Fruit fly (Drosophila melanogaster) whole organism, embryonic: Measurements from ENCODE around the gene CG13124.

Experiments used
- BEAF-32 ChIP-seq: fragments of 200-800 bp; sonication (Bioruptor generic); optimal IDR thresholded peaks from 3 replicates; lab custom pipeline; 2017; ENCODE audit warnings: missing biosample characterization, missing genetic modification characterization, mild to moderate bottlenecking, moderate library complexity, missing genetic modification reagents
- Blimp-1 ChIP-seq: fragments of 200-800 bp; sonication (Bioruptor generic); optimal IDR thresholded peaks from 3 replicates; lab custom pipeline; 2018; ENCODE audit warnings: missing biosample characterization, missing genetic modification characterization, mild to moderate bottlenecking, moderate library complexity, missing genetic modification reagents
- CG10209 ChIP-seq: fragments of 200-800 bp; sonication (Bioruptor generic); optimal IDR thresholded peaks from 3 replicates; lab custom pipeline; 2017; ENCODE audit warnings: missing biosample characterization, mild to moderate bottlenecking, missing genetic modification characterization, missing genetic modification reagents
- CG12744 ChIP-seq: fragments of 200-800 bp; sonication (Bioruptor generic); optimal IDR thresholded peaks from 2 replicates; lab custom pipeline; 2016; ENCODE audit warnings: missing biosample characterization, missing genetic modification characterization
- CG13296 ChIP-seq: fragments of 200-800 bp; sonication (Bioruptor generic); optimal IDR thresholded peaks from 3 replicates; lab custom pipeline; 2018; ENCODE audit warnings: missing biosample characterization, mild to moderate bottlenecking, missing genetic modification characterization
- CG16863 ChIP-seq: fragments of 200-800 bp; sonication (Bioruptor generic); optimal IDR thresholded peaks from 3 replicates; lab custom pipeline; 2016; ENCODE audit warnings: missing biosample characterization, missing genetic modification characterization
- CG17912 ChIP-seq: fragments of 200-800 bp; sonication (Bioruptor generic); optimal IDR thresholded peaks from 2 replicates; lab custom pipeline; 2018; ENCODE audit warnings: missing biosample characterization, mild to moderate bottlenecking, missing genetic modification characterization
- CG18262 ChIP-seq: fragments of 200-800 bp; optimal IDR thresholded peaks from 3 replicates; lab custom pipeline; 2019; ENCODE audit warnings: missing biosample characterization, mild to moderate bottlenecking, missing genetic modification characterization, moderate library complexity
- CG18619 ChIP-seq: fragments of 200-800 bp; sonication (Bioruptor generic); optimal IDR thresholded peaks from 3 replicates; lab custom pipeline; 2017; ENCODE audit warnings: missing biosample characterization, mild to moderate bottlenecking, missing genetic modification characterization
- CG30020 ChIP-seq: fragments of 200-800 bp; optimal IDR thresholded peaks from 2 replicates; lab custom pipeline; 2019; ENCODE audit warnings: missing biosample characterization, mild to moderate bottlenecking, missing genetic modification characterization, moderate library complexity
- CG31224 ChIP-seq: fragments of 200-800 bp; sonication (Bioruptor generic); IDR thresholded peaks from 2 replicates; pipeline ENCODE4 v1.3.6; 2022; ENCODE audit warnings: missing biosample characterization, missing genetic modification characterization
- CG31441 ChIP-seq: fragments of 200-800 bp; sonication (Bioruptor generic); IDR thresholded peaks from 2 replicates; pipeline ENCODE4 v1.3.6; 2022; ENCODE audit warnings: missing biosample characterization, missing genetic modification characterization
- CG3281 ChIP-seq: fragments of 200-800 bp; sonication (Bioruptor generic); optimal IDR thresholded peaks from 3 replicates; lab custom pipeline; 2017; ENCODE audit warnings: missing biosample characterization, mild to moderate bottlenecking, missing genetic modification characterization
- CG33213 ChIP-seq: fragments of 200-800 bp; sonication (Bioruptor generic); optimal IDR thresholded peaks from 3 replicates; lab custom pipeline; 2016; ENCODE audit warnings: missing biosample characterization, missing genetic modification characterization
- CG34422 ChIP-seq: fragments of 200-800 bp; sonication (Bioruptor generic); IDR thresholded peaks from 3 replicates; pipeline ENCODE4 v1.3.6; 2022; ENCODE audit warnings: missing biosample characterization, missing genetic modification characterization
- CG4282 ChIP-seq: fragments of 200-800 bp; sonication (Bioruptor generic); optimal IDR thresholded peaks from 2 replicates; lab custom pipeline; 2016; ENCODE audit warnings: missing biosample characterization, missing genetic modification characterization
- CG4707 ChIP-seq: fragments of 200-800 bp; sonication (Bioruptor generic); optimal IDR thresholded peaks from 2 replicates; lab custom pipeline; 2018; ENCODE audit warnings: missing biosample characterization, mild to moderate bottlenecking, missing genetic modification characterization, moderate library complexity
- CG8478 ChIP-seq: fragments of >200 bp; optimal IDR thresholded peaks from 2 replicates; lab custom pipeline; 2018
- CG8765 ChIP-seq: fragments of 200-800 bp; sonication (Bioruptor generic); IDR thresholded peaks from 2 replicates; pipeline ENCODE4 v1.3.6; 2022; ENCODE audit warnings: missing biosample characterization, missing genetic modification characterization
- CkIIα-i1 ChIP-seq: fragments of 200-800 bp; sonication (Bioruptor generic); IDR thresholded peaks from 2 replicates; pipeline ENCODE4 v1.3.6; 2022; ENCODE audit warnings: missing biosample characterization, missing genetic modification characterization
- Dp ChIP-seq: fragments of 200-800 bp; sonication (Bioruptor generic); optimal IDR thresholded peaks from 2 replicates; lab custom pipeline; 2018; ENCODE audit warnings: missing biosample characterization, mild to moderate bottlenecking, missing genetic modification characterization, moderate library complexity
- Drgx ChIP-seq: fragments of 200-800 bp; sonication (Bioruptor generic); IDR thresholded peaks from 2 replicates; pipeline ENCODE4 v1.3.6; 2022; ENCODE audit warnings: missing biosample characterization, missing genetic modification characterization
- Fer3 ChIP-seq: fragments of 200-800 bp; sonication (Bioruptor generic); optimal IDR thresholded peaks from 2 replicates; lab custom pipeline; 2018; ENCODE audit warnings: missing biosample characterization, mild to moderate bottlenecking, missing genetic modification characterization, moderate library complexity
- Gug ChIP-seq: fragments of 200-800 bp; sonication (Bioruptor generic); IDR thresholded peaks from 4 replicates; pipeline ENCODE4 v1.3.6; 2022; ENCODE audit warnings: missing biosample characterization, missing genetic modification characterization
- NK7.1 ChIP-seq: fragments of 200-800 bp; sonication (Bioruptor generic); optimal IDR thresholded peaks from 3 replicates; lab custom pipeline; 2016; ENCODE audit warnings: missing biosample characterization, missing genetic modification characterization
- Sox102F ChIP-seq: fragments of 200-800 bp; sonication (Bioruptor generic); optimal IDR thresholded peaks from 2 replicates; lab custom pipeline; 2018; ENCODE audit warnings: missing biosample characterization, mild to moderate bottlenecking, missing genetic modification characterization, moderate library complexity
- Xbp1 ChIP-seq: fragments of 200-800 bp; sonication (Bioruptor generic); optimal IDR thresholded peaks from 3 replicates; lab custom pipeline; 2016; ENCODE audit warnings: missing biosample characterization, mild to moderate bottlenecking, missing genetic modification characterization
- bowl ChIP-seq: fragments of 200-800 bp; sonication (Bioruptor generic); IDR thresholded peaks from 2 replicates; pipeline ENCODE4 v1.3.6; 2022; ENCODE audit warnings: missing biosample characterization, missing genetic modification characterization
- cas ChIP-seq: fragments of 200-800 bp; sonication (Bioruptor generic); IDR thresholded peaks from 2 replicates; pipeline ENCODE4 v1.3.6; 2022; ENCODE audit warnings: missing biosample characterization, missing genetic modification characterization
- caup ChIP-seq: fragments of 200-800 bp; sonication (Bioruptor generic); optimal IDR thresholded peaks from 3 replicates; lab custom pipeline; 2017; ENCODE audit warnings: missing biosample characterization, mild to moderate bottlenecking, missing genetic modification characterization, moderate library complexity; ENCODE audit not compliant: severe bottlenecking
- croc ChIP-seq: fragments of 200-800 bp; sonication (Bioruptor generic); conservative IDR thresholded peaks from 3 replicates; pipeline ENCODE4 v1.3.6; 2022; ENCODE audit warnings: missing biosample characterization, missing genetic modification characterization
- disco-r ChIP-seq: fragments of 200-800 bp; sonication (Bioruptor generic); optimal IDR thresholded peaks from 2 replicates; lab custom pipeline; 2016; ENCODE audit warnings: missing biosample characterization, missing genetic modification characterization
- dmrt11E ChIP-seq: fragments of 200-800 bp; sonication (Bioruptor generic); optimal IDR thresholded peaks from 3 replicates; lab custom pipeline; 2018; ENCODE audit warnings: missing biosample characterization, mild to moderate bottlenecking, missing genetic modification characterization, moderate library complexity
- gcm2 ChIP-seq: fragments of 200-800 bp; sonication (Bioruptor generic); optimal IDR thresholded peaks from 2 replicates; lab custom pipeline; 2016; ENCODE audit warnings: missing biosample characterization, missing genetic modification characterization
- gro ChIP-seq: fragments of 200-800 bp; sonication (Bioruptor generic); optimal IDR thresholded peaks from 2 replicates; lab custom pipeline; 2016; ENCODE audit warnings: missing biosample characterization, missing genetic modification characterization
- hbn ChIP-seq: fragments of 200-800 bp; sonication (Bioruptor generic); IDR thresholded peaks from 2 replicates; pipeline ENCODE4 v1.3.6; 2022; ENCODE audit warnings: missing biosample characterization, missing genetic modification characterization; ENCODE audit not compliant: partially characterized antibody
- lmd ChIP-seq: fragments of 200-800 bp; sonication (Bioruptor generic); IDR thresholded peaks from 2 replicates; pipeline ENCODE4 v1.3.6; 2022; ENCODE audit warnings: missing biosample characterization, missing genetic modification characterization
- lov ChIP-seq, 2 experiments: fragments of 200-800 bp in 1 of 2; fragments of >200 bp in 1 of 2; sonication (Bioruptor generic) in 1 of 2; IDR thresholded peaks in 1 of 2; optimal IDR thresholded peaks in 1 of 2; 2 replicates in 1 of 2; 3 replicates in 1 of 2; pipeline versions ENCODE4 v1.3.6 to Lab custom; 2017 to 2022; ENCODE audit warnings: missing biosample characterization in 1 of 2, missing genetic modification characterization in 1 of 2
- pnt ChIP-seq: fragments of 200-800 bp; sonication (Bioruptor generic); optimal IDR thresholded peaks from 3 replicates; lab custom pipeline; 2016; ENCODE audit warnings: missing biosample characterization, missing genetic modification characterization
- pum ChIP-seq: fragments of 200-800 bp; sonication (Bioruptor generic); optimal IDR thresholded peaks from 2 replicates; lab custom pipeline; 2016; ENCODE audit warnings: missing biosample characterization, missing genetic modification characterization
- repo ChIP-seq: fragments of 200-800 bp; sonication (Bioruptor generic); optimal IDR thresholded peaks from 2 replicates; lab custom pipeline; 2016; ENCODE audit warnings: missing biosample characterization, missing genetic modification characterization
- sc ChIP-seq, 3 experiments: fragments of >200 bp in 2 of 3; fragments of 200-800 bp in 1 of 3; sonication (Bioruptor generic) in 1 of 3; optimal IDR thresholded peaks; 2 replicates in 2 of 3; 3 replicates in 1 of 3; lab custom pipeline; 2017; ENCODE audit warnings: mild to moderate bottlenecking in 1 of 3, missing biosample characterization in 1 of 3, missing genetic modification characterization in 1 of 3, missing genetic modification reagents in 1 of 3
- sima ChIP-seq: fragments of 200-800 bp; sonication (Bioruptor generic); optimal IDR thresholded peaks from 2 replicates; lab custom pipeline; 2016; ENCODE audit warnings: missing biosample characterization, missing genetic modification characterization
- sr ChIP-seq: fragments of 200-800 bp; sonication (Bioruptor generic); IDR thresholded peaks from 3 replicates; pipeline ENCODE4 v1.3.6; 2022; ENCODE audit warnings: missing biosample characterization, missing genetic modification characterization
- tgo ChIP-seq: fragments of 200-800 bp; sonication (Bioruptor generic); IDR thresholded peaks from 3 replicates; pipeline ENCODE4 v1.3.6; 2022; ENCODE audit warnings: missing biosample characterization, missing genetic modification characterization
- trem ChIP-seq: fragments of 200-800 bp; optimal IDR thresholded peaks from 3 replicates; lab custom pipeline; 2019; ENCODE audit warnings: missing biosample characterization, mild to moderate bottlenecking, missing genetic modification characterization, moderate library complexity
- unc-4 ChIP-seq: fragments of 200-800 bp; sonication (Bioruptor generic); IDR thresholded peaks from 2 replicates; pipeline ENCODE4 v1.3.6; 2022; ENCODE audit warnings: missing biosample characterization, missing genetic modification characterization; ENCODE audit not compliant: partially characterized antibody
- vnd ChIP-seq: fragments of 200-800 bp; sonication (Bioruptor generic); IDR thresholded peaks from 3 replicates; pipeline ENCODE4 v1.3.6; 2022; ENCODE audit warnings: missing biosample characterization, missing genetic modification characterization; ENCODE audit not compliant: partially characterized antibody
- zen ChIP-seq: fragments of 200-800 bp; sonication (Bioruptor generic); optimal IDR thresholded peaks from 3 replicates; lab custom pipeline; 2018; ENCODE audit warnings: missing biosample characterization, mild to moderate bottlenecking, missing genetic modification characterization, moderate library complexity

CG13124 gene

DNA sequence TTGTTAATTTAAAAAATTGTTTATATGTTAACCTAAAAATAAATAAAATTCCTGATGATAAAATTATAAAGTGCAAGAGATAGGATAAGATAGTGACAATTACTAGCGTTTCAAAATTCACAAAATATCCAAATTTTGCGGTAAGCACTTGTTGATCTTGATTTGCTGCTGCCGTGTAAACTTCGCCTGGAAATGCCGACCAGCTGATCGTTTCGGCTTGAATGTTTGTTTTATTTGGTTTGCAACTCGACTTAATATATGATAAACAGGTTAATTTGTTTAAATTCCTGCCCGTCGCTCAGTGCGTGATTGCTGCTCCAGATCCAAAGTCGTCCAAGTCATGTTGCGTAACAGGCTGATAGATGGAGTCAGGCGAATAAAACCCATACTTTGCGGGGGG lies 13.0 kb upstream of the CG13124 start, which contains the start of gene CG4592 (continued):
- TF ChIP-seq pnt (GFP tag; lab: Kevin White, UChicago): no peak
- TF ChIP-seq Dp: peak; percentile 18
- no peak for TF ChIP-seq CG8765 (GFP tag; lab: Robert Waterston, UW)
- TF ChIP-seq hbn: no peak
- no peak for TF ChIP-seq sima
- 0 out of 2 replicates have a peak, but pooled peaks have one; percentile 37 for TF ChIP-seq cas (GFP tag; lab: Robert Waterston, UW)
- TF ChIP-seq NK7.1: no peak
- TF ChIP-seq CG31441 (GFP tag; lab: Robert Waterston, UW): no peak
- no peak for TF ChIP-seq CG3281
- peak; percentile 64 for TF ChIP-seq Xbp1 (GFP tag; lab: Kevin White, UChicago)
- no peak for TF ChIP-seq vnd
- TF ChIP-seq gcm2 (GFP tag; lab: Kevin White, UChicago): peak; percentile 17
- no peak for TF ChIP-seq disco-r (GFP tag; lab: Kevin White, UChicago)
- peak; percentile 67 for TF ChIP-seq Fer3
- peak; percentile 48 for TF ChIP-seq dmrt11E (tag; lab: Kevin White, UChicago)
- no peak for TF ChIP-seq CkIIα-i1
- peak; percentile 29; the same call in 1 of the 2 replicates for TF ChIP-seq CG31224 (GFP tag; lab: Robert Waterston, UW)
- TF ChIP-seq CG33213 (GFP tag; lab: Kevin White, UChicago): peak; percentile 12
- TF ChIP-seq CG4282 (GFP tag; lab: Kevin White, UChicago): no peak
- TF ChIP-seq CG12744 (GFP tag; lab: Kevin White, UChicago): peak; percentile 22
- TF ChIP-seq Gug (GFP tag; lab: Robert Waterston, UW): no peak
- no peak for TF ChIP-seq croc (GFP tag; lab: Robert Waterston, UW)
- TF ChIP-seq lmd (GFP tag; lab: Robert Waterston, UW): peak; percentile 57; the same call in 1 of the 2 replicates
- 0 out of 2 replicates have a peak, but pooled peaks have one; percentile 15 for TF ChIP-seq unc-4
- peak; percentile 58 for TF ChIP-seq CG10209 (GFP tag; lab: Kevin White, UChicago)
- peak; percentile 10 for TF ChIP-seq CG18619
- TF ChIP-seq Blimp-1 (GFP tag; lab: Kevin White, UChicago): peak; percentile 51
- no peak for TF ChIP-seq CG18262 (tag; lab: Kevin White, UChicago)
- no peak for TF ChIP-seq sc (optimal IDR thresholded peaks at IDR 0.05; lab: Kevin White, UChicago)
- TF ChIP-seq sc (GFP tag; optimal IDR thresholded peaks at IDR 0.05; lab: Kevin White, UChicago): no peak
- no peak for TF ChIP-seq CG17912 (GFP tag; lab: Kevin White, UChicago)
- no peak for TF ChIP-seq repo (GFP tag; lab: Kevin White, UChicago)
- TF ChIP-seq zen (tag; lab: Kevin White, UChicago): peak; percentile 48
- peak; percentile 63 for TF ChIP-seq tgo (GFP tag; lab: Robert Waterston, UW)
- TF ChIP-seq CG34422 (GFP tag; lab: Robert Waterston, UW): peak; percentile 11; the same call in 1 of the 3 replicates
- TF ChIP-seq Drgx: peak; percentile 83
- no peak for TF ChIP-seq lov (optimal IDR thresholded peaks at IDR 0.05; lab: Kevin White, UChicago)
- TF ChIP-seq lov (GFP tag; IDR thresholded peaks at IDR 0.05; lab: Robert Waterston, UW): 0 out of 3 replicates have a peak, but pooled peaks have one; percentile 27
- peak; percentile 33 for TF ChIP-seq CG30020 (tag; lab: Kevin White, UChicago)
- TF ChIP-seq BEAF-32 (GFP tag; lab: Kevin White, UChicago): no peak
- no peak for TF ChIP-seq pum (GFP tag; lab: Kevin White, UChicago)
- TF ChIP-seq CG13296: peak; percentile 52
- peak; percentile 67 for TF ChIP-seq gro (GFP tag; lab: Kevin White, UChicago)
- TF ChIP-seq sr (GFP tag; lab: Robert Waterston, UW): no peak
- peak; percentile 37 for TF ChIP-seq trem (tag; lab: Kevin White, UChicago)
- TF ChIP-seq bowl: no peak
- TF ChIP-seq Sox102F (GFP tag; lab: Kevin White, UChicago): peak; percentile 61
- TF ChIP-seq CG4707 (GFP tag; lab: Kevin White, UChicago): no peak
- peak; percentile 39 for TF ChIP-seq CG16863
- no peak for TF ChIP-seq CG8478 (lab: Kevin White, UChicago)
- TF ChIP-seq caup (GFP tag; lab: Kevin White, UChicago): peak; percentile 66
